Worm (Caenorhabditis elegans) whole organism, young adult: Measurements from ENCODE around the gene lelo-3.

Experiments used
- B0019.2 ChIP-seq: fragments of 200-800 bp; sonication (Bioruptor generic); conservative IDR thresholded peaks from 2 replicates; pipeline ENCODE4 v1.3.6; 2022; ENCODE audit warnings: missing genetic modification reagents, missing genetic modification characterization, missing compliant biosample characterization
- B0336.3 ChIP-seq: fragments of 200-800 bp; sonication (Bioruptor generic); IDR thresholded peaks from 2 replicates; pipeline ENCODE4 v1.3.6; 2022; ENCODE audit warnings: missing genetic modification characterization, missing compliant biosample characterization
- D2030.7 ChIP-seq: fragments of 200-800 bp; sonication (Bioruptor generic); IDR thresholded peaks from 2 replicates; pipeline ENCODE4 v1.3.6; 2022; ENCODE audit warnings: missing genetic modification reagents, missing genetic modification characterization, missing compliant biosample characterization
- F22D6.2 ChIP-seq: sonication (generic microtip); optimal IDR thresholded peaks from 2 replicates; lab custom pipeline; 2016; ENCODE audit warnings: mild to moderate bottlenecking, missing genetic modification characterization, missing compliant biosample characterization
- K12H6.12 ChIP-seq: fragments of 200-800 bp; sonication (Bioruptor generic); optimal IDR thresholded peaks from 2 replicates; lab custom pipeline; 2018; ENCODE audit warnings: mild to moderate bottlenecking, missing genetic modification characterization, missing compliant biosample characterization
- ZK185.1 ChIP-seq: sonication (generic microtip); optimal IDR thresholded peaks from 2 replicates; lab custom pipeline; 2016; ENCODE audit warnings: mild to moderate bottlenecking, missing genetic modification characterization, missing compliant biosample characterization; ENCODE audit not compliant: poor library complexity, severe bottlenecking
- atf-7 ChIP-seq: sonication (generic microtip); optimal IDR thresholded peaks from 2 replicates; lab custom pipeline; 2017; ENCODE audit warnings: mild to moderate bottlenecking, missing genetic modification characterization, missing compliant biosample characterization
- bed-1 ChIP-seq: fragments of 200-800 bp; sonication (Bioruptor generic); IDR thresholded peaks from 2 replicates; pipeline ENCODE4 v1.3.6; 2022; ENCODE audit warnings: missing genetic modification reagents, missing genetic modification characterization, missing compliant biosample characterization
- ccch-3 ChIP-seq: fragments of 200-800 bp; sonication (Bioruptor generic); optimal IDR thresholded peaks from 2 replicates; lab custom pipeline; 2018; ENCODE audit warnings: mild to moderate bottlenecking, missing genetic modification characterization, missing compliant biosample characterization
- cebp-1 ChIP-seq, 2 experiments: fragments of 200-800 bp in 1 of 2; sonication (Bioruptor generic) in 1 of 2; sonication (generic microtip) in 1 of 2; IDR thresholded peaks in 1 of 2; optimal IDR thresholded peaks in 1 of 2; 2 replicates each; pipeline versions ENCODE4 v1.3.6 to Lab custom; 2017 to 2022; ENCODE audit warnings: missing compliant biosample characterization in 2 of 2, missing genetic modification characterization in 2 of 2, mild to moderate bottlenecking in 1 of 2, missing genetic modification reagents in 1 of 2, moderate library complexity in 1 of 2
- die-1 ChIP-seq: sonication (generic microtip); optimal IDR thresholded peaks from 2 replicates; lab custom pipeline; 2016; ENCODE audit warnings: missing genotype, mild to moderate bottlenecking, missing genetic modification characterization, missing compliant biosample characterization
- dox-1 ChIP-seq: fragments of 200-800 bp; sonication (Bioruptor generic); IDR thresholded peaks from 2 replicates; pipeline ENCODE4 v1.3.6; 2022; ENCODE audit warnings: missing genetic modification reagents, missing genetic modification characterization, missing compliant biosample characterization
- egl-18 ChIP-seq: fragments of 200-800 bp; sonication (Bioruptor generic); IDR thresholded peaks from 2 replicates; pipeline ENCODE4 v1.3.6; 2022; ENCODE audit warnings: missing genetic modification reagents, missing genetic modification characterization, missing compliant biosample characterization
- egrh-3 ChIP-seq: fragments of 200-800 bp; sonication (Bioruptor generic); IDR thresholded peaks from 2 replicates; pipeline ENCODE4 v1.3.6; 2022; ENCODE audit warnings: missing genetic modification reagents, missing genetic modification characterization, missing compliant biosample characterization
- ets-4 ChIP-seq: fragments of 200-800 bp; sonication (Bioruptor generic); optimal IDR thresholded peaks from 2 replicates; lab custom pipeline; 2018; ENCODE audit warnings: mild to moderate bottlenecking, missing genetic modification characterization, missing compliant biosample characterization
- gei-17 ChIP-seq: fragments of 200-800 bp; sonication (Bioruptor generic); optimal IDR thresholded peaks from 2 replicates; lab custom pipeline; 2018; ENCODE audit warnings: mild to moderate bottlenecking, missing genetic modification characterization, missing compliant biosample characterization
- him-1 ChIP-seq: sonication (generic microtip); optimal IDR thresholded peaks from 2 replicates; lab custom pipeline; 2016; ENCODE audit warnings: missing genotype, missing genetic modification reagents, missing genetic modification characterization, missing compliant biosample characterization
- hlh-12 ChIP-seq: sonication (generic microtip); optimal IDR thresholded peaks from 2 replicates; lab custom pipeline; 2016; ENCODE audit warnings: missing genetic modification characterization, missing compliant biosample characterization
- hmg-1.2 ChIP-seq: fragments of 200-800 bp; sonication (Bioruptor generic); IDR thresholded peaks from 2 replicates; pipeline ENCODE4 v1.3.6; 2022; ENCODE audit warnings: missing genetic modification reagents, missing genetic modification characterization, missing compliant biosample characterization
- let-526 ChIP-seq: fragments of 200-800 bp; sonication (Bioruptor generic); IDR thresholded peaks from 2 replicates; pipeline ENCODE4 v1.3.6; 2022; ENCODE audit warnings: missing genetic modification reagents, missing genetic modification characterization, missing compliant biosample characterization
- let-607 ChIP-seq, 2 experiments: fragments of 200-800 bp in 1 of 2; sonication (Bioruptor generic) in 1 of 2; sonication (generic microtip) in 1 of 2; optimal IDR thresholded peaks; 2 replicates each; lab custom pipeline; 2016 to 2018; ENCODE audit warnings: mild to moderate bottlenecking in 2 of 2, missing compliant biosample characterization in 2 of 2, missing genetic modification characterization in 2 of 2, moderate library complexity in 2 of 2, missing genotype in 1 of 2
- lin-35 ChIP-seq, 3 experiments: fragments of 150-350 bp in 2 of 3; sonication (generic microtip) in 1 of 3; optimal IDR thresholded peaks; 2 replicates each; lab custom pipeline; 2014 to 2018; ENCODE audit warnings: missing biosample characterization in 3 of 3, missing genetic modification characterization in 3 of 3, missing genetic modification reagents in 3 of 3
- lin-40 ChIP-seq: sonication (generic microtip); optimal IDR thresholded peaks from 2 replicates; lab custom pipeline; 2016; ENCODE audit warnings: missing genetic modification characterization, mild to moderate bottlenecking, missing compliant biosample characterization, missing genotype, missing genetic modification reagents
- madf-10 ChIP-seq: sonication (generic microtip); optimal IDR thresholded peaks from 2 replicates; lab custom pipeline; 2016; ENCODE audit warnings: mild to moderate bottlenecking, missing genetic modification characterization, missing compliant biosample characterization
- madf-6 ChIP-seq: fragments of 200-800 bp; sonication (Bioruptor generic); IDR thresholded peaks from 2 replicates; pipeline ENCODE4 v1.3.6; 2022; ENCODE audit warnings: missing genetic modification reagents, missing genetic modification characterization, missing compliant biosample characterization
- mcd-1 ChIP-seq: fragments of 200-800 bp; sonication (Bioruptor generic); IDR thresholded peaks from 2 replicates; pipeline ENCODE4 v1.3.6; 2022; ENCODE audit warnings: missing genetic modification reagents, missing genetic modification characterization, missing compliant biosample characterization
- mel-28 ChIP-seq: sonication (generic microtip); optimal IDR thresholded peaks from 2 replicates; lab custom pipeline; 2016; ENCODE audit warnings: borderline replicate concordance, mild to moderate bottlenecking, missing genetic modification characterization, missing compliant biosample characterization
- nfyb-1 ChIP-seq: fragments of 200-800 bp; sonication (Bioruptor generic); IDR thresholded peaks from 2 replicates; pipeline ENCODE4 v1.3.6; 2022; ENCODE audit warnings: missing genetic modification reagents, missing genetic modification characterization, missing compliant biosample characterization
- nhr-27 ChIP-seq: fragments of 200-800 bp; sonication (Bioruptor generic); optimal IDR thresholded peaks from 2 replicates; lab custom pipeline; 2018; ENCODE audit warnings: mild to moderate bottlenecking, missing genetic modification characterization, moderate library complexity, missing compliant biosample characterization
- nhr-80 ChIP-seq: sonication (generic microtip); optimal IDR thresholded peaks from 2 replicates; lab custom pipeline; 2016; ENCODE audit warnings: missing genetic modification characterization, missing compliant biosample characterization
- pbrm-1 ChIP-seq: fragments of 200-800 bp; sonication (Bioruptor generic); IDR thresholded peaks from 2 replicates; pipeline ENCODE4 v1.3.6; 2022; ENCODE audit warnings: missing genetic modification reagents, missing genetic modification characterization, missing compliant biosample characterization
- rpc-1 ChIP-seq, 2 experiments: fragments of 150-350 bp in 1 of 2; sonication (generic microtip) in 1 of 2; optimal IDR thresholded peaks; 2 replicates each; lab custom pipeline; 2014 to 2018; ENCODE audit warnings: missing biosample characterization in 1 of 2, missing genetic modification characterization in 1 of 2, missing genetic modification reagents in 1 of 2, missing genotype in 1 of 2
- sea-2 ChIP-seq: fragments of 200-800 bp; sonication (Bioruptor generic); IDR thresholded peaks from 2 replicates; pipeline ENCODE4 v1.3.6; 2022; ENCODE audit warnings: missing genetic modification characterization, missing compliant biosample characterization
- snpc-4 ChIP-seq, 5 experiments: fragments of 150-350 bp in 1 of 5; sonication (generic microtip) in 4 of 5; optimal IDR thresholded peaks; 2 replicates each; lab custom pipeline; 2014 to 2018; ENCODE audit warnings: missing genetic modification characterization in 5 of 5, missing biosample characterization in 3 of 5, antibody characterized with exemption in 2 of 5, mild to moderate bottlenecking in 2 of 5, missing compliant biosample characterization in 2 of 5, missing genotype in 2 of 5, moderate library complexity in 2 of 5, missing genetic modification reagents in 1 of 5
- somi-1 ChIP-seq: fragments of 200-800 bp; sonication (Bioruptor generic); optimal IDR thresholded peaks from 2 replicates; lab custom pipeline; 2018; ENCODE audit warnings: mild to moderate bottlenecking, missing genetic modification characterization, missing compliant biosample characterization
- sptf-2 ChIP-seq: fragments of 200-800 bp; sonication (Bioruptor generic); optimal IDR thresholded peaks from 2 replicates; lab custom pipeline; 2018; ENCODE audit warnings: mild to moderate bottlenecking, missing genetic modification characterization, missing compliant biosample characterization
- tbp1 ChIP-seq: fragments of 200-800 bp; sonication (Bioruptor generic); optimal IDR thresholded peaks from 2 replicates; lab custom pipeline; 2018; ENCODE audit warnings: mild to moderate bottlenecking, missing genetic modification characterization, missing compliant biosample characterization
- tbx-9 ChIP-seq: sonication (generic microtip); optimal IDR thresholded peaks from 2 replicates; lab custom pipeline; 2016; ENCODE audit warnings: borderline replicate concordance, missing genetic modification characterization, inconsistent platforms, missing compliant biosample characterization
- tlf-1 ChIP-seq: fragments of 200-800 bp; sonication (Bioruptor generic); optimal IDR thresholded peaks from 2 replicates; lab custom pipeline; 2018; ENCODE audit warnings: mild to moderate bottlenecking, missing genetic modification characterization, missing compliant biosample characterization
- unc-62 ChIP-seq: fragments of 150-350 bp; optimal IDR thresholded peaks from 2 replicates; lab custom pipeline; 2014; ENCODE audit warnings: missing biosample characterization, missing genetic modification reagents, missing genetic modification characterization
- zfh-2 ChIP-seq: fragments of 200-800 bp; sonication (Bioruptor generic); conservative IDR thresholded peaks from 2 replicates; pipeline ENCODE4 v1.3.6; 2022; ENCODE audit warnings: missing genetic modification reagents, missing genetic modification characterization, missing compliant biosample characterization
- ztf-18 ChIP-seq: sonication (generic microtip); optimal IDR thresholded peaks from 2 replicates; lab custom pipeline; 2016; ENCODE audit warnings: missing genotype, mild to moderate bottlenecking, missing genetic modification characterization, missing compliant biosample characterization
- ztf-26 ChIP-seq: sonication (generic microtip); optimal IDR thresholded peaks from 2 replicates; lab custom pipeline; 2017; ENCODE audit warnings: missing genetic modification characterization, missing compliant biosample characterization
- ztf-6 ChIP-seq: fragments of 200-800 bp; sonication (Bioruptor generic); IDR thresholded peaks from 2 replicates; pipeline ENCODE4 v1.3.6; 2022; ENCODE audit warnings: missing genetic modification reagents, missing genetic modification characterization, missing compliant biosample characterization

lelo-3 gene

ce11 chrX:6048508-6048907 is 26.1 kb upstream of the lelo-3 start, which contains the start of gene pak-1:
pak-1 (minus strand) TSS chrX:6048608.
- TF ChIP-seq let-526 (GFP tag; lab: Robert Waterston, UW), result no peak
- TF ChIP-seq ets-4 (GFP tag; lab: Kevin White, UChicago), result no peak
- TF ChIP-seq mel-28 (tag; lab: Kevin White, UChicago), result no peak
- TF ChIP-seq egrh-3, result no peak
- TF ChIP-seq die-1 (tag; lab: Kevin White, UChicago), result no peak
- no peak for TF ChIP-seq mcd-1 (GFP tag; lab: Robert Waterston, UW)
- TF ChIP-seq atf-7, result no peak

- TF ChIP-seq unc-62, result no peak
- TF ChIP-seq D2030.7 (GFP tag; lab: Robert Waterston, UW), result no peak
- TF ChIP-seq tbx-9 (tag; lab: Kevin White, UChicago), result no peak
- TF ChIP-seq sea-2 (GFP tag; lab: Robert Waterston, UW), result no peak
- no peak for TF ChIP-seq lin-35 (GFP tag; optimal IDR thresholded peaks at IDR 0.05; lab: Kevin White, UChicago)
- no peak for TF ChIP-seq madf-6 (GFP tag; lab: Robert Waterston, UW)
- TF ChIP-seq B0019.2 (GFP tag; lab: Robert Waterston, UW), result no peak
- no peak for TF ChIP-seq egl-18 (GFP tag; lab: Robert Waterston, UW)
- no peak for TF ChIP-seq bed-1 (GFP tag; lab: Robert Waterston, UW)
- TF ChIP-seq K12H6.12, result no peak
- TF ChIP-seq ets-4 (GFP tag; lab: Kevin White, UChicago), result no peak
These were observed 20.9 kb upstream of the lelo-3 start for ce11 chrX:6043283-6043682.

- no peak for TF ChIP-seq ccch-3 (GFP tag; lab: Kevin White, UChicago)
- peak; percentile 40 for TF ChIP-seq tlf-1 (GFP tag; lab: Kevin White, UChicago)
- no peak for TF ChIP-seq mcd-1 (GFP tag; lab: Robert Waterston, UW)
- TF ChIP-seq F22D6.2 (tag; lab: Kevin White, UChicago), result peak; percentile 13
- TF ChIP-seq madf-10 (tag; lab: Kevin White, UChicago), result peak; percentile 52
- TF ChIP-seq nfyb-1 (GFP tag; lab: Robert Waterston, UW), result peak; percentile 68
- TF ChIP-seq nhr-80 (tag; lab: Kevin White, UChicago), result peak; percentile 86
- 0 out of 2 replicates have a peak, but pooled peaks have one; percentile 41 for TF ChIP-seq zfh-2 (GFP tag; lab: Robert Waterston, UW)
- TF ChIP-seq pbrm-1 (GFP tag; lab: Robert Waterston, UW), result no peak
- TF ChIP-seq dox-1, result peak; percentile 65
- no peak for TF ChIP-seq him-1
- peak; percentile 32; the same call in 1 of the 2 replicates for TF ChIP-seq hmg-1.2 (GFP tag; lab: Robert Waterston, UW)
- no peak for TF ChIP-seq cebp-1 (GFP tag; IDR thresholded peaks at IDR 0.05; lab: Robert Waterston, UW)
- peak; percentile 72 for TF ChIP-seq cebp-1 (tag; optimal IDR thresholded peaks at IDR 0.05; lab: Kevin White, UChicago)
- TF ChIP-seq ztf-26 (tag; lab: Kevin White, UChicago), result peak; percentile 77
- TF ChIP-seq nhr-27 (tag; lab: Kevin White, UChicago), result no peak
- peak; percentile 58 for TF ChIP-seq gei-17 (GFP tag; lab: Kevin White, UChicago)
- no peak for TF ChIP-seq ztf-18 (tag; lab: Kevin White, UChicago)
- TF ChIP-seq ZK185.1, result peak; percentile 19
- TF ChIP-seq ztf-6, result no peak
- TF ChIP-seq tbp1 (GFP tag; lab: Kevin White, UChicago), result peak; percentile 23
- peak in 1 of 2 experiments; percentile 65 for TF ChIP-seq let-607 (tag; optimal IDR thresholded peaks at IDR 0.05; lab: Kevin White, UChicago)
- no peak for TF ChIP-seq sptf-2 (GFP tag; lab: Kevin White, UChicago)
- peak; percentile 75 for TF ChIP-seq lin-40 (tag; lab: Kevin White, UChicago)
- peak; percentile 40 for TF ChIP-seq K12H6.12
- TF ChIP-seq somi-1 (GFP tag; lab: Kevin White, UChicago), result peak; percentile 77
- peak; percentile 77 for TF ChIP-seq B0336.3 (GFP tag; lab: Robert Waterston, UW)
- TF ChIP-seq hlh-12 (tag; lab: Kevin White, UChicago), result no peak
- TF ChIP-seq rpc-1 (optimal IDR thresholded peaks at IDR 0.05; lab: Kevin White, UChicago), result no peak
- no peak for TF ChIP-seq rpc-1 (tag; optimal IDR thresholded peaks at IDR 0.05; lab: Kevin White, UChicago)
- TF ChIP-seq snpc-4 (GFP tag; optimal IDR thresholded peaks at IDR 0.05; lab: Kevin White, UChicago), result no peak
- TF ChIP-seq snpc-4 (tag; optimal IDR thresholded peaks at IDR 0.05; lab: Kevin White, UChicago), result peak in 3 of 4 experiments; percentile 27 to 33 (median 29)
These were observed 19.7 kb upstream of the lelo-3 start for ce11 chrX:6041995-6042481.
